Worm (Caenorhabditis elegans) whole organism, L4 larva: Measurements from ENCODE around the gene pes-4.

Experiments
- D1046.2 ChIP-seq: fragments of 200-800 bp; sonication (Bioruptor generic); IDR thresholded peaks from 2 replicates; pipeline ENCODE4 v1.3.6; 2022; ENCODE audit warnings: missing genetic modification characterization, missing compliant biosample characterization
- F49E8.2 ChIP-seq: sonication (generic microtip); optimal IDR thresholded peaks from 2 replicates; lab custom pipeline; 2016; ENCODE audit warnings: missing compliant biosample characterization, mild to moderate bottlenecking, missing genetic modification characterization, borderline replicate concordance
- R02D3.7 ChIP-seq: fragments of 150-350 bp; sonication (generic microtip); optimal IDR thresholded peaks from 3 replicates; lab custom pipeline; 2014; ENCODE audit warnings: missing biosample characterization, missing genetic modification characterization
- T20F7.1 ChIP-seq: fragments of 200-800 bp; sonication (Bioruptor generic); optimal IDR thresholded peaks from 2 replicates; lab custom pipeline; 2018; ENCODE audit warnings: mild to moderate bottlenecking, missing genetic modification characterization, missing compliant biosample characterization
- aha-1 ChIP-seq: fragments of 150-350 bp; peaks from one replicate; lab custom pipeline; 2014; ENCODE audit warnings: missing biosample characterization, missing genetic modification characterization
- ama-1 ChIP-seq: fragments of 150-350 bp; optimal IDR thresholded peaks from 2 replicates; lab custom pipeline; 2014; ENCODE audit warnings: inconsistent platforms, mixed read lengths
- attf-4 ChIP-seq: sonication (generic microtip); optimal IDR thresholded peaks from 3 replicates; lab custom pipeline; 2017; ENCODE audit warnings: missing biosample characterization, missing genetic modification characterization
- ceh-28 ChIP-seq: fragments of 150-350 bp; optimal IDR thresholded peaks from 2 replicates; lab custom pipeline; 2014; ENCODE audit warnings: missing biosample characterization, missing genetic modification reagents, missing genetic modification characterization
- ceh-44 ChIP-seq: fragments of 200-800 bp; sonication (Bioruptor generic); IDR thresholded peaks from 2 replicates; pipeline ENCODE4 v1.3.6; 2022; ENCODE audit warnings: missing genetic modification reagents, missing genetic modification characterization, missing compliant biosample characterization
- ces-1 ChIP-seq: fragments of 150-350 bp; sonication (generic microtip); optimal IDR thresholded peaks from 4 replicates; lab custom pipeline; 2014; ENCODE audit warnings: missing biosample characterization, missing genetic modification reagents, missing genetic modification characterization
- cey-2 ChIP-seq: sonication (generic microtip); optimal IDR thresholded peaks from 3 replicates; lab custom pipeline; 2017; ENCODE audit warnings: missing genetic modification characterization, mild to moderate bottlenecking, missing compliant biosample characterization, antibody characterized with exemption, borderline replicate concordance; ENCODE audit not compliant: insufficient read depth
- ctbp-1 ChIP-seq: fragments of 200-800 bp; sonication (Bioruptor generic); IDR thresholded peaks from 2 replicates; pipeline ENCODE4 v1.3.6; 2022; ENCODE audit warnings: missing genetic modification reagents, missing genetic modification characterization, missing compliant biosample characterization
- daf-12 ChIP-seq: fragments of 150-350 bp; optimal IDR thresholded peaks from 2 replicates; lab custom pipeline; 2014; ENCODE audit warnings: missing biosample characterization, missing genetic modification reagents, missing genetic modification characterization
- daf-16 ChIP-seq, 3 experiments: sonication (generic microtip); optimal IDR thresholded peaks; 2 replicates each; lab custom pipeline; 2016 to 2017; ENCODE audit warnings: missing genetic modification characterization in 3 of 3, missing genetic modification reagents in 3 of 3, mild to moderate bottlenecking in 2 of 3, missing compliant biosample characterization in 2 of 3, missing biosample characterization in 1 of 3, moderate library complexity in 1 of 3
- daf-8 ChIP-seq: fragments of 200-800 bp; sonication (Bioruptor generic); IDR thresholded peaks from 2 replicates; pipeline ENCODE4 v1.3.6; 2022; ENCODE audit warnings: missing genetic modification characterization, missing compliant biosample characterization
- dmd-6 ChIP-seq: fragments of 200-800 bp; sonication (Bioruptor generic); IDR thresholded peaks from 2 replicates; pipeline ENCODE4 v1.3.6; 2022; ENCODE audit warnings: missing genetic modification reagents, missing genetic modification characterization, missing compliant biosample characterization
- dmd-8 ChIP-seq: fragments of 200-800 bp; sonication (Bioruptor generic); IDR thresholded peaks from 2 replicates; pipeline ENCODE4 v1.3.6; 2022; ENCODE audit warnings: missing genetic modification characterization, missing compliant biosample characterization
- duxl-1 ChIP-seq: sonication (generic microtip); optimal IDR thresholded peaks from 2 replicates; lab custom pipeline; 2016; ENCODE audit warnings: mild to moderate bottlenecking, missing genetic modification characterization, moderate library complexity, missing compliant biosample characterization; ENCODE audit not compliant: poor library complexity
- dve-1 ChIP-seq: sonication (generic microtip); optimal IDR thresholded peaks from 2 replicates; lab custom pipeline; 2017; ENCODE audit warnings: antibody characterized with exemption, mild to moderate bottlenecking, missing genetic modification characterization, missing compliant biosample characterization; ENCODE audit not compliant: insufficient read depth
- fos-1 ChIP-seq: fragments of 150-350 bp; optimal IDR thresholded peaks from 2 replicates; lab custom pipeline; 2014; ENCODE audit warnings: missing biosample characterization, missing genetic modification characterization
- hlh-30 ChIP-seq: sonication (generic microtip); optimal IDR thresholded peaks from 2 replicates; lab custom pipeline; 2017; ENCODE audit warnings: antibody characterized with exemption, mild to moderate bottlenecking, missing genetic modification characterization, missing compliant biosample characterization; ENCODE audit not compliant: insufficient read depth
- hmg-1.1 ChIP-seq: fragments of 200-800 bp; sonication (Bioruptor generic); IDR thresholded peaks from 2 replicates; pipeline ENCODE4 v1.3.6; 2022; ENCODE audit warnings: missing genetic modification reagents, missing genetic modification characterization, missing compliant biosample characterization
- lin-13 ChIP-seq: fragments of 150-350 bp; optimal IDR thresholded peaks from 2 replicates; lab custom pipeline; 2014; ENCODE audit warnings: missing biosample characterization, missing genetic modification reagents, missing genetic modification characterization
- lin-38 ChIP-seq: fragments of 200-800 bp; sonication (Bioruptor generic); IDR thresholded peaks from 2 replicates; pipeline ENCODE4 v1.3.6; 2022; ENCODE audit warnings: missing genetic modification reagents, missing genetic modification characterization, missing compliant biosample characterization
- lsy-2 ChIP-seq, 2 experiments: fragments of 150-350 bp in 1 of 2; sonication (generic microtip) in 1 of 2; optimal IDR thresholded peaks; 2 replicates each; lab custom pipeline; 2014 to 2017; ENCODE audit warnings: missing biosample characterization in 2 of 2, missing genetic modification characterization in 2 of 2
- mdl-1 ChIP-seq, 2 experiments: fragments of 150-350 bp in 1 of 2; sonication (generic microtip) in 1 of 2; optimal IDR thresholded peaks; 2 replicates each; lab custom pipeline; 2014 to 2017; ENCODE audit warnings: missing biosample characterization in 2 of 2, missing genetic modification characterization in 2 of 2
- mdt-29 ChIP-seq: fragments of 200-800 bp; sonication (Bioruptor generic); IDR thresholded peaks from 2 replicates; pipeline ENCODE4 v1.3.6; 2022; ENCODE audit warnings: missing genetic modification reagents, missing genetic modification characterization, missing compliant biosample characterization
- mxl-2 ChIP-seq: fragments of 200-800 bp; sonication (Bioruptor generic); conservative IDR thresholded peaks from 2 replicates; pipeline ENCODE4 v1.3.6; 2022; ENCODE audit warnings: missing genetic modification reagents, missing genetic modification characterization, missing compliant biosample characterization
- nhr-11 ChIP-seq: fragments of 150-350 bp; optimal IDR thresholded peaks from 2 replicates; lab custom pipeline; 2014; ENCODE audit warnings: missing biosample characterization, missing genetic modification characterization
- nhr-28 ChIP-seq: fragments of 150-350 bp; optimal IDR thresholded peaks from 2 replicates; lab custom pipeline; 2014; ENCODE audit warnings: missing biosample characterization, missing genetic modification characterization
- nhr-41 ChIP-seq: fragments of 200-800 bp; sonication (Bioruptor generic); IDR thresholded peaks from 2 replicates; pipeline ENCODE4 v1.3.6; 2022; ENCODE audit warnings: missing genetic modification reagents, missing genetic modification characterization, missing compliant biosample characterization
- pha-4 ChIP-seq, 2 experiments: fragments of 150-350 bp in 1 of 2; fragments of 200-800 bp in 1 of 2; sonication (Bioruptor generic) in 1 of 2; IDR thresholded peaks in 1 of 2; optimal IDR thresholded peaks in 1 of 2; 2 replicates each; pipeline versions ENCODE4 v1.3.6 to Lab custom; 2014 to 2022; ENCODE audit warnings: missing genetic modification characterization in 2 of 2, missing genetic modification reagents in 2 of 2, missing biosample characterization in 1 of 2, missing compliant biosample characterization in 1 of 2
- php-3 ChIP-seq: fragments of 200-800 bp; sonication (Bioruptor generic); IDR thresholded peaks from 2 replicates; pipeline ENCODE4 v1.3.6; 2022; ENCODE audit warnings: missing genetic modification reagents, missing genetic modification characterization, missing compliant biosample characterization
- set-16 ChIP-seq: fragments of 200-800 bp; sonication (Bioruptor generic); IDR thresholded peaks from 2 replicates; pipeline ENCODE4 v1.3.6; 2022; ENCODE audit warnings: missing genetic modification reagents, missing genetic modification characterization, missing compliant biosample characterization
- skn-1 ChIP-seq: fragments of 150-350 bp; optimal IDR thresholded peaks from 2 replicates; lab custom pipeline; 2014; ENCODE audit warnings: missing biosample characterization, missing genetic modification characterization
- snpc-4 ChIP-seq: fragments of 150-350 bp; optimal IDR thresholded peaks from 2 replicates; lab custom pipeline; 2014; ENCODE audit warnings: missing biosample characterization, missing genetic modification characterization
- spr-3 ChIP-seq: fragments of 200-800 bp; sonication (Bioruptor generic); optimal IDR thresholded peaks from 2 replicates; lab custom pipeline; 2018; ENCODE audit warnings: mild to moderate bottlenecking, missing genetic modification characterization, missing compliant biosample characterization
- unc-39 ChIP-seq: sonication (generic microtip); optimal IDR thresholded peaks from 2 replicates; lab custom pipeline; 2017; ENCODE audit warnings: missing biosample characterization, missing genetic modification characterization
- zag-1 ChIP-seq: fragments of 150-350 bp; optimal IDR thresholded peaks from 2 replicates; lab custom pipeline; 2014; ENCODE audit warnings: missing biosample characterization, missing genetic modification characterization
- zfp-2 ChIP-seq: sonication (generic microtip); optimal IDR thresholded peaks from 2 replicates; lab custom pipeline; 2016; ENCODE audit warnings: mild to moderate bottlenecking, missing genetic modification characterization, missing compliant biosample characterization
- ztf-11 ChIP-seq: fragments of 150-350 bp; optimal IDR thresholded peaks from 2 replicates; lab custom pipeline; 2014; ENCODE audit warnings: missing biosample characterization, missing genetic modification characterization
- ztf-7 ChIP-seq: fragments of 150-350 bp; optimal IDR thresholded peaks from 2 replicates; lab custom pipeline; 2014; ENCODE audit warnings: missing biosample characterization, missing genetic modification characterization

The pes-4 gene

DNA sequence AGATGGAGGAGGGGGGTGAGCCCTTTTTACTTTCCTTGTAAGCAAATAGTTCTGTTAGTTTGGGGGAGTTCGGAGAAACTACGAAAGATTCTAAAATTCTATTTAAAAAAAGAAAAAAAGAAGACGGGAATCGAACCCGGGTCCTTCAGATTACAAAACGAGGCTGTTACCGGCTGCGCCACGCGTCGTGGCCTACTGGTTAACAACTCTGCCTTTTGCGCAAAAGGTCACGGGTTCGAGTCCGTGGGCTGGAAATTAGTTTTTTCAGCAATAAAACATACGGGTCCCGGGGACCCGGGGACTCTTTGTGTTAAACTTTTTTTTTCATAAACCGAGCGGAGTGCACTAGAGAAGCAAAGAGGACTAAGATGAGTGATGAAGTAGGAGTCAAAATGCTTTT is 1.1 kb upstream of the pes-4 start (continued):
- TF ChIP-seq dmd-8 (GFP tag; lab: Robert Waterston, UW) (no peak), zfp-2 (tag; lab: Kevin White, UChicago) (no peak), hmg-1.1 (no peak), php-3 (GFP tag; lab: Robert Waterston, UW) (no peak), unc-39 (no peak), dmd-6 (GFP tag; lab: Robert Waterston, UW) (no peak)

ce11 chrIII:1230672-1231071 is 598 bp upstream of the pes-4 start:
- TF ChIP-seq lin-38 (GFP tag; lab: Robert Waterston, UW) (peak; percentile 23; the same call in 1 of the 2 replicates), mdl-1 (tag; optimal IDR thresholded peaks at IDR 0.05; lab: Kevin White, UChicago) (no peak), daf-8 (GFP tag; lab: Robert Waterston, UW) (no peak), daf-12 (tag; lab: Kevin White, UChicago) (no peak)

DNA sequence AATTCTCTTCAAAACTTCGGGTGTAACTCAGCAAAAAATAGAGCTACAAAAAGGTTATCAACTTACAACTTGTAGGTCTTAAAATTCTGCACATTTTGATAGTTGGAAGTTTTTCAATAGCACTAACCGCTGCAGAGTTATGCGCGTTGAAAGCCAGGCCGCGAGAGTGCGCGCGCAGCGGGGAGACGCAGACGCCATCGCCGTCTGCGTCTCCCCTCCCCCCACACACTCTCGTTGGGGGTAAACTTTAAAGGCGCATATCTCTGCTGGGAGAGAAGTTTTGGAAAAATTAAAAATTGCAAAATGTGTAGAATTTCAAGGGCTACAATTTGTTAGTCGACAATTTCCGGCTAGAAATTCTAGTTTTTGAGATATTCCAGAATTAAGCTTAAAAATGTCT is 564 bp downstream of the pes-4 start:
- TF ChIP-seq set-16 (GFP tag; lab: Robert Waterston, UW) (peak; percentile 34; the same call in 1 of the 2 replicates), T20F7.1 (GFP tag; lab: Kevin White, UChicago) (no peak), lin-38 (GFP tag; lab: Robert Waterston, UW) (0 out of 2 replicates have a peak, but pooled peaks have one; percentile 8)
- TF ChIP-seq, all 104 proteins: peak for 2

ce11 chrIII:1228593-1228992 is 1.5 kb downstream of the pes-4 start:
- TF ChIP-seq ceh-44 (GFP tag; lab: Robert Waterston, UW) (no peak), pha-4 (GFP tag; IDR thresholded peaks at IDR 0.05; lab: Robert Waterston, UW) (no peak), pha-4 (tag; optimal IDR thresholded peaks at IDR 0.05; lab: Kevin White, UChicago) (peak; percentile 72)

DNA sequence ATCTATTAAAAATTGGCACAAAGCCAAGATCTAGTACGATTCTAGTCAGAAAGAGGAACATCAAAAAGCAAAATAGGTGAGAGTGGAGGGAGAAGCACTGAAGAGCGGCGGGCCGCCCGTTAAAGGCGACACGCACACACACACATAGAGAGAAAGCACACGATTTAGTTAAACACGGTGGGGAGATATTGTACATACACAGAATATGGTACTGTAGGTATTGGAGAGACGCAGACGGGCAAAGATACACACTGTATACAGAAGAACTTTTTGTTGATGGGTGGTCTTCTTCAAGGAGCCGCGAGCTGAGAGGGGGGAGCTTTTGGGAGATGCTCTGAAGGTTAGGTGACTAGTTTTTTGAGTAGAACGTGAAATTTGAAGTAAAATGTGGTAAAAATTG is 3.8 kb downstream of the pes-4 start:
- TF ChIP-seq lin-38 (GFP tag; lab: Robert Waterston, UW) (no peak), mdt-29 (no peak), snpc-4 (tag; lab: Kevin White, UChicago) (no peak), duxl-1 (tag; lab: Kevin White, UChicago) (no peak), nhr-11 (tag; lab: Kevin White, UChicago) (no peak), zag-1 (no peak), php-3 (GFP tag; lab: Robert Waterston, UW) (0 out of 2 replicates have a peak, but pooled peaks have one; percentile 51), ama-1 (no peak), hlh-30 (tag; lab: Kevin White, UChicago) (no peak), daf-16 (GFP tag; optimal IDR thresholded peaks at IDR 0.05; lab: Kevin White, UChicago) (no peak), daf-16 (tag; optimal IDR thresholded peaks at IDR 0.05; lab: Kevin White, UChicago) (peak; percentile 44), D1046.2 (GFP tag; lab: Robert Waterston, UW) (0 out of 2 replicates have a peak, but pooled peaks have one; percentile 44), lsy-2 (tag; optimal IDR thresholded peaks at IDR 0.05; lab: Kevin White, UChicago) (no peak), mxl-2 (GFP tag; lab: Robert Waterston, UW) (no peak), spr-3 (GFP tag; lab: Kevin White, UChicago) (no peak), cey-2 (tag; lab: Kevin White, UChicago) (no peak), ceh-28 (tag; lab: Kevin White, UChicago) (no peak), nhr-41 (GFP tag; lab: Robert Waterston, UW) (no peak), dve-1 (tag; lab: Kevin White, UChicago) (peak; percentile 9), fos-1 (tag; lab: Kevin White, UChicago) (no peak), lin-13 (GFP tag; lab: Kevin White, UChicago) (no peak), ctbp-1 (no peak), aha-1 (tag; lab: Kevin White, UChicago) (no peak), skn-1 (tag; lab: Kevin White, UChicago) (no peak), F49E8.2 (tag; lab: Kevin White, UChicago) (no peak), R02D3.7 (tag; lab: Kevin White, UChicago) (no peak), pha-4 (GFP tag; IDR thresholded peaks at IDR 0.05; lab: Robert Waterston, UW) (no peak), pha-4 (tag; optimal IDR thresholded peaks at IDR 0.05; lab: Kevin White, UChicago) (peak; percentile 84), attf-4 (tag; lab: Kevin White, UChicago) (no peak), nhr-28 (tag; lab: Kevin White, UChicago) (peak; percentile 41), ces-1 (GFP tag; lab: Kevin White, UChicago) (no peak), ztf-11 (tag; lab: Kevin White, UChicago) (no peak), ztf-7 (tag; lab: Kevin White, UChicago) (no peak)
